Worm (Caenorhabditis elegans): Measurements from ENCODE around the gene oac-53.

oac-53 gene

ce11 chrV:16622754-16623261 is 5.0 kb downstream of the oac-53 start, which contains the start of gene Y70C5A.2:
Gene Y70C5A.2, minus strand, starts transcription at chrV:16623211.
- TF ChIP-seq peb-1 (tag; optimal IDR thresholded peaks at IDR 0.05) (no peak), F13H6.1 (tag; optimal IDR thresholded peaks at IDR 0.05) (no peak), sma-9 (GFP tag; optimal IDR thresholded peaks at IDR 0.05) (no peak), sma-9 (tag; optimal IDR thresholded peaks at IDR 0.05) (no peak), nhr-237 (tag; optimal IDR thresholded peaks at IDR 0.05) (no peak), mdl-1 (tag; optimal IDR thresholded peaks at IDR 0.05) (no peak), elt-1 (tag; optimal IDR thresholded peaks at IDR 0.05) (no peak), ceh-16 (tag; optimal IDR thresholded peaks at IDR 0.05) (no peak), sma-3 (GFP tag; optimal IDR thresholded peaks at IDR 0.05) (no peak), elt-3 (tag; optimal IDR thresholded peaks at IDR 0.05) (no peak), nhr-21 (tag; optimal IDR thresholded peaks at IDR 0.05) (no peak), C34F6.9 (tag; optimal IDR thresholded peaks at IDR 0.05) (no peak), mbf-1 (tag; optimal IDR thresholded peaks at IDR 0.05) (no peak), crh-2 (tag; optimal IDR thresholded peaks at IDR 0.05) (no peak), nhr-6 (tag; optimal IDR thresholded peaks at IDR 0.05) (no peak), unc-55 (GFP tag; optimal IDR thresholded peaks at IDR 0.05) (no peak), ztf-11 (tag; optimal IDR thresholded peaks at IDR 0.05) (no peak), unc-62 (GFP tag; optimal IDR thresholded peaks at IDR 0.05) (no peak), lin-13 (GFP tag; optimal IDR thresholded peaks at IDR 0.05) (no peak), gmeb-1 (tag; optimal IDR thresholded peaks at IDR 0.05) (no peak)

ce11 chrV:16621894-16622293 is 5.9 kb downstream of the oac-53 start:
- TF ChIP-seq unc-55 (GFP tag; optimal IDR thresholded peaks at IDR 0.05) (no peak), zag-1 (tag; optimal IDR thresholded peaks at IDR 0.05) (no peak), unc-39 (tag; optimal IDR thresholded peaks at IDR 0.05) (no peak), ztf-1 (GFP tag; conservative IDR thresholded peaks at IDR 0.05) (no peak), unc-62 (GFP tag; optimal IDR thresholded peaks at IDR 0.05) (no peak), nhr-77 (tag; optimal IDR thresholded peaks at IDR 0.05) (no peak), sma-3 (GFP tag; optimal IDR thresholded peaks at IDR 0.05) (no peak), lin-11 (tag; optimal IDR thresholded peaks at IDR 0.05) (no peak), nhr-12 (tag; optimal IDR thresholded peaks at IDR 0.05) (no peak), nhr-10 (tag; optimal IDR thresholded peaks at IDR 0.05) (no peak), dmd-4 (tag; optimal IDR thresholded peaks at IDR 0.05) (no peak), snpc-4 (tag; optimal IDR thresholded peaks at IDR 0.05) (no peak), gmeb-1 (tag; optimal IDR thresholded peaks at IDR 0.05) (no peak), F13H6.1 (tag; optimal IDR thresholded peaks at IDR 0.05) (no peak), R02D3.7 (tag; optimal IDR thresholded peaks at IDR 0.05) (no peak), sem-4 (tag; optimal IDR thresholded peaks at IDR 0.05) (no peak), sma-9 (GFP tag; optimal IDR thresholded peaks at IDR 0.05) (no peak), sma-9 (tag; optimal IDR thresholded peaks at IDR 0.05) (no peak), nhr-6 (tag; optimal IDR thresholded peaks at IDR 0.05) (no peak), nhr-25 (tag; optimal IDR thresholded peaks at IDR 0.05) (no peak)

- TF ChIP-seq lsy-2 (tag; optimal IDR thresholded peaks at IDR 0.05) (no peak), fos-1 (tag; optimal IDR thresholded peaks at IDR 0.05) (peak; percentile 22)
These were observed 6.9 kb downstream of the oac-53 start, which contains the start of gene Y70C5A.3 for ce11 chrV:16620874-16621273. Gene Y70C5A.3, minus strand, starts transcription at chrV:16620923.

- TF ChIP-seq ztf-11 (tag; optimal IDR thresholded peaks at IDR 0.05) (no peak), nhr-11 (tag; optimal IDR thresholded peaks at IDR 0.05) (no peak), nhr-21 (tag; optimal IDR thresholded peaks at IDR 0.05) (no peak), blmp-1 (tag; optimal IDR thresholded peaks at IDR 0.05; ENCODE audit: insufficient read depth) (no peak), mbf-1 (tag; optimal IDR thresholded peaks at IDR 0.05) (no peak), aly-2 (tag; optimal IDR thresholded peaks at IDR 0.05) (no peak), unc-55 (GFP tag; optimal IDR thresholded peaks at IDR 0.05) (no peak), sma-9 (GFP tag; optimal IDR thresholded peaks at IDR 0.05) (no peak), sma-9 (tag; optimal IDR thresholded peaks at IDR 0.05) (no peak), F13H6.1 (tag; optimal IDR thresholded peaks at IDR 0.05) (no peak), fos-1 (tag; optimal IDR thresholded peaks at IDR 0.05) (no peak), alr-1 (tag; optimal IDR thresholded peaks at IDR 0.05) (no peak), ZK546.5 (tag; optimal IDR thresholded peaks at IDR 0.05) (no peak), ztf-4 (tag; optimal IDR thresholded peaks at IDR 0.05) (no peak), skn-1 (tag; optimal IDR thresholded peaks at IDR 0.05) (no peak), ztf-1 (GFP tag; conservative IDR thresholded peaks at IDR 0.05) (no peak), crh-2 (tag; optimal IDR thresholded peaks at IDR 0.05) (no peak)
These were observed 10.3 kb downstream of the oac-53 start, which contains the start of gene Y70C5A.4 for ce11 chrV:16617462-16617861. Gene Y70C5A.4, plus strand, starts transcription at chrV:16617762.

Measured in whole organism, L2 larva.